Fruit fly (Drosophila melanogaster) whole organism, adult: Measurements from ENCODE around the gene Or19b.
"Not testable (repeated sequence)": the region's sequence is repeated elsewhere in the genome, so short reads cannot be mapped to it uniquely, and the experiment has no call there.

ENCODE experiments used
- CG11617 ChIP-seq: fragments of 200-800 bp; sonication (Bioruptor generic); optimal IDR thresholded peaks from 2 replicates; lab custom pipeline; 2017; ENCODE audit warnings: mild to moderate bottlenecking, missing biosample characterization, missing genetic modification reagents, missing genetic modification characterization
- CG12768 ChIP-seq: fragments of 200-800 bp; sonication (Bioruptor generic); optimal IDR thresholded peaks from 2 replicates; lab custom pipeline; 2017; ENCODE audit warnings: missing biosample characterization, missing genetic modification characterization, mild to moderate bottlenecking, moderate library complexity, missing genetic modification reagents
- CG14711 ChIP-seq: fragments of 200-800 bp; sonication (Bioruptor generic); optimal IDR thresholded peaks from 2 replicates; lab custom pipeline; 2018; ENCODE audit warnings: missing biosample characterization, mild to moderate bottlenecking, missing genetic modification characterization, moderate library complexity
- CG1620 ChIP-seq: fragments of 200-800 bp; sonication (Bioruptor generic); optimal IDR thresholded peaks from 2 replicates; lab custom pipeline; 2016; ENCODE audit warnings: missing biosample characterization, missing genetic modification characterization
- CG33017 ChIP-seq: fragments of 200-800 bp; sonication (Bioruptor generic); optimal IDR thresholded peaks from 2 replicates; lab custom pipeline; 2018; ENCODE audit warnings: missing biosample characterization, mild to moderate bottlenecking, missing genetic modification characterization, moderate library complexity
- CG5204 ChIP-seq: fragments of 200-800 bp; sonication (Bioruptor generic); optimal IDR thresholded peaks from 2 replicates; lab custom pipeline; 2016; ENCODE audit warnings: missing biosample characterization, missing genetic modification characterization
- CG7045 ChIP-seq: fragments of 200-800 bp; sonication (Bioruptor generic); optimal IDR thresholded peaks from 2 replicates; lab custom pipeline; 2017; ENCODE audit warnings: missing biosample characterization, mild to moderate bottlenecking, missing genetic modification characterization
- CG7101 ChIP-seq: fragments of 200-800 bp; sonication (Bioruptor generic); optimal IDR thresholded peaks from 2 replicates; lab custom pipeline; 2018; ENCODE audit warnings: missing biosample characterization, mild to moderate bottlenecking, missing genetic modification characterization, moderate library complexity
- Clk ChIP-seq: fragments of 200-800 bp; sonication (Bioruptor generic); optimal IDR thresholded peaks from 2 replicates; lab custom pipeline; 2017; ENCODE audit warnings: missing biosample characterization, missing genetic modification characterization
- Crg-1 ChIP-seq: fragments of 200-800 bp; sonication (Bioruptor generic); optimal IDR thresholded peaks from 2 replicates; lab custom pipeline; 2016; ENCODE audit warnings: missing biosample characterization, missing genetic modification characterization
- Hr96 ChIP-seq: fragments of 200-800 bp; sonication (Bioruptor generic); optimal IDR thresholded peaks from 2 replicates; lab custom pipeline; 2016; ENCODE audit warnings: missing biosample characterization, missing genetic modification characterization
- Mnt ChIP-seq: fragments of 200-800 bp; sonication (Bioruptor generic); optimal IDR thresholded peaks from 2 replicates; lab custom pipeline; 2016; ENCODE audit warnings: missing biosample characterization, mild to moderate bottlenecking, missing genetic modification characterization
- bab1 ChIP-seq: fragments of 200-800 bp; sonication (Bioruptor generic); optimal IDR thresholded peaks from 3 replicates; lab custom pipeline; 2019; ENCODE audit warnings: missing biosample characterization, mild to moderate bottlenecking, missing genetic modification characterization, moderate library complexity
- cic ChIP-seq: fragments of 200-800 bp; sonication (Bioruptor generic); optimal IDR thresholded peaks from 2 replicates; lab custom pipeline; 2017; ENCODE audit warnings: missing biosample characterization, mild to moderate bottlenecking, missing genetic modification characterization, moderate library complexity
- cnc ChIP-seq, 2 experiments: fragments of >200 bp; optimal IDR thresholded peaks; 2 replicates each; lab custom pipeline; 2017
- kay ChIP-seq: fragments of 200-800 bp; sonication (Bioruptor generic); peaks from one replicate; lab custom pipeline; 2016; ENCODE audit warnings: missing biosample characterization, missing genetic modification characterization, borderline replicate concordance
- ovo ChIP-seq: fragments of 200-800 bp; sonication (Bioruptor generic); optimal IDR thresholded peaks from 2 replicates; lab custom pipeline; 2016; ENCODE audit warnings: missing biosample characterization, missing genetic modification characterization
- pad ChIP-seq: fragments of 200-800 bp; sonication (Bioruptor generic); optimal IDR thresholded peaks from 3 replicates; lab custom pipeline; 2017; ENCODE audit warnings: missing biosample characterization, missing genetic modification characterization, mild to moderate bottlenecking, moderate library complexity, missing genetic modification reagents
- tj ChIP-seq: fragments of 200-800 bp; sonication (Bioruptor generic); optimal IDR thresholded peaks from 3 replicates; lab custom pipeline; 2017; ENCODE audit warnings: missing biosample characterization, mild to moderate bottlenecking, missing genetic modification characterization, moderate library complexity
- toe ChIP-seq: fragments of 200-800 bp; sonication (Bioruptor generic); optimal IDR thresholded peaks from 2 replicates; lab custom pipeline; 2016; ENCODE audit warnings: missing biosample characterization, missing genetic modification characterization

Or19b gene

DNA sequence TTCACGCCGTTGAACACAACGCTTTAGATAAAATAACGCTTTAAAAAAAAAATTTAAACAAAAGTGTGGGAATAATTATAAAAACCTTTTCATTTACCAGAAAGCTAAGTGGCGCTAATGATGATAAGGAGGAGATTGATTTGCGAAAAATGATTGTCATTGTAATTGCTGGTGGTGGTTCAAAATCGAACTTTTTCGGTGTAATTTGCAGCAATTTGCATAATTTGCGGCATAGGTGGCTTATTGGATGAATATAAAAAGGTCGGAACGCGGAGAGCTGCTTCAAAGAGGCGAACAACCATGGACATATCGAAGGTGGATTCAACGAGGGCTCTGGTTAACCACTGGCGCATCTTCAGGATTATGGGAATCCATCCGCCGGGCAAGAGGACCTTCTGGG lies at the start of gene Or19b:
Gene Or19b (plus strand): TSS at position 301 of the 400 bp plus-strand sequence.
- TF ChIP-seq Mnt, bab1, ovo (GFP tag; lab: Kevin White, UChicago): not testable (repeated sequence)

DNA sequence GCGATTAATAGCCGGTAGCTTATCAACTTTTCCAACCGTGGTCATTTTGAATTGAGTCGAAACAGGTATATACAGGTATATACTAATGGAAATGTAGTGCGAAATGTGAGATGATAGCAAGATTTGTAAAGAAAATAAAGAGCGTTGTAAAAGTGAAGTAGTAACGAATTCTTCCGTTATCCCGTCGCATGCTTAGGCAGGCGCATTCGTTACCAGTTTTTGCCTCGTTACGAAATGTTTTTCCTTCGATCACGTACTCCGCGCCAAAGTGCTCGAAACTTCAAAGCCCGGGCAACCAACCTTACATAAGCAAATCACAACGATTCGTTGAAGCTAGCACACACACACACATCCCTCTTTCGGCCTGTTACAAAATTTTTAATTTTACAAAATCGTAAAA lies 43.2 kb upstream of the Or19b start, which contains the start of gene CG9570:
Gene CG9570 (plus strand): TSS at position 301 of the 400 bp plus-strand sequence.
- TF ChIP-seq CG7101: no peak

- no peak for TF ChIP-seq CG5204 (GFP tag; lab: Kevin White, UChicago)
- no peak for TF ChIP-seq CG7045 (GFP tag; lab: Kevin White, UChicago)
- TF ChIP-seq Hr96 (GFP tag; lab: Kevin White, UChicago): no peak
- no peak for TF ChIP-seq CG1620 (GFP tag; lab: Kevin White, UChicago)
- no peak for TF ChIP-seq kay
- TF ChIP-seq CG12768 (GFP tag; lab: Kevin White, UChicago): no peak
- no peak for TF ChIP-seq Mnt (GFP tag; lab: Kevin White, UChicago)
- TF ChIP-seq pad (GFP tag; lab: Kevin White, UChicago): no peak
- TF ChIP-seq cnc (optimal IDR thresholded peaks at IDR 0.05; lab: Kevin White, UChicago): no peak
- TF ChIP-seq Crg-1 (GFP tag; lab: Kevin White, UChicago): no peak
- no peak for TF ChIP-seq tj
Observed at dm6 chrX:20062576-20062975, 31.6 kb upstream of the Or19b start, which contains the start of gene Dop2R. TSS of gene Dop2R (minus strand) at chrX:20062706.

dm6 chrX:20067017-20067416 lies 27.2 kb upstream of the Or19b start:
- TF ChIP-seq ovo (GFP tag; lab: Kevin White, UChicago) (no peak), CG7101 (no peak), kay (no peak), Hr96 (GFP tag; lab: Kevin White, UChicago) (no peak), cic (GFP tag; lab: Kevin White, UChicago) (no peak), cnc (optimal IDR thresholded peaks at IDR 0.05; lab: Kevin White, UChicago) (no peak), CG11617 (GFP tag; lab: Kevin White, UChicago) (no peak), CG14711 (no peak), CG7045 (GFP tag; lab: Kevin White, UChicago) (no peak), Mnt (GFP tag; lab: Kevin White, UChicago) (no peak), toe (GFP tag; lab: Kevin White, UChicago) (no peak), CG5204 (GFP tag; lab: Kevin White, UChicago) (no peak)

dm6 chrX:20083762-20084161 lies 10.4 kb upstream of the Or19b start:
- no peak for TF ChIP-seq toe (GFP tag; lab: Kevin White, UChicago)
- TF ChIP-seq CG11617 (GFP tag; lab: Kevin White, UChicago): no peak
- no peak for TF ChIP-seq Mnt (GFP tag; lab: Kevin White, UChicago)
- TF ChIP-seq CG1620 (GFP tag; lab: Kevin White, UChicago): no peak
- TF ChIP-seq CG33017 (tag; lab: Kevin White, UChicago): no peak
- TF ChIP-seq Crg-1 (GFP tag; lab: Kevin White, UChicago): no peak
- TF ChIP-seq CG5204 (GFP tag; lab: Kevin White, UChicago): no peak
- TF ChIP-seq CG7101: no peak

DNA sequence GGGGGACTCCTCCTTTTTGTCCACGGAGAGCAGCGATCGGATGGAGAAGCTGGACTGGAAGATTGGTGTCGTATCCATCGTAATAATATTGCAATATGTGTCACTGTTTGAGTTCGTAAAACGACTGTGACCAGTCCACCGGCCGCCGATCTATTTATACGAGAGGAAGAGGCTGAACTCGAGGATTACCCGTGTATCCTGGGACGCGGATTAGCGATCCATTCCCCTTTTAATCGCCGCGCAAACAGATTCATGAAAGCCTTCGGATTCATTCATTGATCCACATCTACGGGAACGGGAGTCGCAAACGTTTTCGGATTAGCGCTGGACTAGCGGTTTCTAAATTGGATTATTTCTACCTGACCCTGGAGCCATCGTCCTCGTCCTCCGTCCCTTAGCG lies 1.9 kb upstream of the Or19b start, which contains the start of gene fd19B:
Gene fd19B (minus strand): TSS at position 101 of the 400 bp plus-strand sequence.
- TF ChIP-seq CG5204 (GFP tag; lab: Kevin White, UChicago) (no peak), CG14711 (no peak), pad (GFP tag; lab: Kevin White, UChicago) (no peak), CG7045 (GFP tag; lab: Kevin White, UChicago) (no peak), Crg-1 (GFP tag; lab: Kevin White, UChicago) (no peak), toe (GFP tag; lab: Kevin White, UChicago) (no peak), ovo (GFP tag; lab: Kevin White, UChicago) (no peak), cnc (optimal IDR thresholded peaks at IDR 0.05; lab: Kevin White, UChicago) (no peak), CG11617 (GFP tag; lab: Kevin White, UChicago) (no peak), CG7101 (no peak), CG12768 (GFP tag; lab: Kevin White, UChicago) (no peak), Clk (no peak), Hr96 (GFP tag; lab: Kevin White, UChicago) (no peak), CG33017 (tag; lab: Kevin White, UChicago) (no peak), Mnt (GFP tag; lab: Kevin White, UChicago) (no peak), tj (no peak), cic (GFP tag; lab: Kevin White, UChicago) (no peak), kay (no peak), bab1 (GFP tag; lab: Kevin White, UChicago) (no peak)

dm6 chrX:20096374-20096773 lies 2.2 kb downstream of the Or19b start, which contains the start of gene CG42581:
TSS of gene CG42581 (minus strand) at chrX:20096474.
- TF ChIP-seq Mnt (GFP tag; lab: Kevin White, UChicago); kay; Clk: not testable (repeated sequence)
